Fruit fly (Drosophila melanogaster) whole organism, embryonic: Measurements from ENCODE around the gene ClpP.

ENCODE experiments used
- BEAF-32 ChIP-seq: fragments of 200-800 bp; sonication (Bioruptor generic); optimal IDR thresholded peaks from 3 replicates; lab custom pipeline; 2017; ENCODE audit warnings: missing biosample characterization, missing genetic modification characterization, mild to moderate bottlenecking, moderate library complexity, missing genetic modification reagents
- CG10366 ChIP-seq: fragments of 200-800 bp; sonication (Bioruptor generic); IDR thresholded peaks from 2 replicates; pipeline ENCODE4 v1.3.6; 2022; ENCODE audit warnings: missing biosample characterization, missing genetic modification characterization
- CG10959 ChIP-seq: fragments of 200-800 bp; sonication (Bioruptor generic); IDR thresholded peaks from 2 replicates; pipeline ENCODE4 v1.3.6; 2022; ENCODE audit warnings: missing biosample characterization, missing genetic modification characterization
- CG11085 ChIP-seq: fragments of 200-800 bp; sonication (Bioruptor generic); IDR thresholded peaks from 2 replicates; pipeline ENCODE4 v1.3.6; 2022; ENCODE audit warnings: missing biosample characterization, missing genetic modification characterization
- CG11560 ChIP-seq: fragments of 200-800 bp; sonication (Bioruptor generic); IDR thresholded peaks from 3 replicates; pipeline ENCODE4 v1.3.6; 2022; ENCODE audit warnings: missing biosample characterization, missing genetic modification characterization
- CG12236 ChIP-seq: fragments of 200-800 bp; sonication (Bioruptor generic); optimal IDR thresholded peaks from 2 replicates; lab custom pipeline; 2016; ENCODE audit warnings: missing biosample characterization, missing genetic modification characterization
- CG17802 ChIP-seq: fragments of 200-800 bp; sonication (Bioruptor generic); optimal IDR thresholded peaks from 2 replicates; lab custom pipeline; 2018; ENCODE audit warnings: missing biosample characterization, mild to moderate bottlenecking, missing genetic modification characterization, moderate library complexity
- CG18476 ChIP-seq: fragments of 200-800 bp; sonication (Bioruptor generic); optimal IDR thresholded peaks from 2 replicates; lab custom pipeline; 2016; ENCODE audit warnings: missing biosample characterization, mild to moderate bottlenecking, missing genetic modification characterization
- CG30431 ChIP-seq: fragments of 200-800 bp; sonication (Bioruptor generic); optimal IDR thresholded peaks from 2 replicates; lab custom pipeline; 2017; ENCODE audit warnings: missing biosample characterization, missing genetic modification characterization
- CG32767 ChIP-seq: fragments of 200-800 bp; sonication (Bioruptor generic); IDR thresholded peaks from 2 replicates; pipeline ENCODE4 v1.3.6; 2022; ENCODE audit warnings: missing biosample characterization, missing genetic modification characterization
- CG3281 ChIP-seq: fragments of 200-800 bp; sonication (Bioruptor generic); optimal IDR thresholded peaks from 3 replicates; lab custom pipeline; 2017; ENCODE audit warnings: missing biosample characterization, mild to moderate bottlenecking, missing genetic modification characterization
- CG33213 ChIP-seq: fragments of 200-800 bp; sonication (Bioruptor generic); optimal IDR thresholded peaks from 3 replicates; lab custom pipeline; 2016; ENCODE audit warnings: missing biosample characterization, missing genetic modification characterization
- CG43689 ChIP-seq: fragments of 200-800 bp; sonication (Bioruptor generic); IDR thresholded peaks from 2 replicates; pipeline ENCODE4 v1.3.6; 2022; ENCODE audit warnings: missing biosample characterization, missing genetic modification characterization
- CG6854 ChIP-seq: fragments of 200-800 bp; sonication (Bioruptor generic); optimal IDR thresholded peaks from 3 replicates; lab custom pipeline; 2017; ENCODE audit warnings: missing biosample characterization, mild to moderate bottlenecking, missing genetic modification characterization
- CG9817 ChIP-seq: fragments of 200-800 bp; sonication (Bioruptor generic); optimal IDR thresholded peaks from 2 replicates; lab custom pipeline; 2018; ENCODE audit warnings: missing biosample characterization, mild to moderate bottlenecking, missing genetic modification characterization, moderate library complexity
- D19A ChIP-seq: fragments of 200-800 bp; optimal IDR thresholded peaks from 3 replicates; lab custom pipeline; 2019; ENCODE audit warnings: missing biosample characterization, mild to moderate bottlenecking, missing genetic modification characterization, moderate library complexity
- Dad ChIP-seq: fragments of 200-800 bp; sonication (Bioruptor generic); optimal IDR thresholded peaks from 3 replicates; lab custom pipeline; 2016; ENCODE audit warnings: missing biosample characterization, missing genetic modification characterization
- Dip2 ChIP-seq: fragments of 200-800 bp; sonication (Bioruptor generic); IDR thresholded peaks from 2 replicates; pipeline ENCODE4 v1.3.6; 2022; ENCODE audit warnings: missing biosample characterization, missing genetic modification characterization
- E2f2 ChIP-seq: fragments of 200-800 bp; sonication (Bioruptor generic); IDR thresholded peaks from 2 replicates; pipeline ENCODE4 v1.3.6; 2022; ENCODE audit warnings: missing biosample characterization, missing genetic modification characterization
- GATAe ChIP-seq: fragments of 200-800 bp; sonication (Bioruptor generic); conservative IDR thresholded peaks from 2 replicates; pipeline ENCODE4 v1.3.6; 2022; ENCODE audit warnings: missing biosample characterization, missing genetic modification characterization
- HLHmδ ChIP-seq: fragments of 200-800 bp; sonication (Bioruptor generic); optimal IDR thresholded peaks from 2 replicates; lab custom pipeline; 2018; ENCODE audit warnings: missing biosample characterization, mild to moderate bottlenecking, missing genetic modification characterization, moderate library complexity
- Hey ChIP-seq: fragments of 200-800 bp; sonication (Bioruptor generic); optimal IDR thresholded peaks from 3 replicates; lab custom pipeline; 2018; ENCODE audit warnings: missing biosample characterization, mild to moderate bottlenecking, missing genetic modification characterization
- Hr39 ChIP-seq: fragments of >200 bp; optimal IDR thresholded peaks from 2 replicates; lab custom pipeline; 2017
- Mes4 ChIP-seq: fragments of 200-800 bp; sonication (Bioruptor generic); optimal IDR thresholded peaks from 2 replicates; lab custom pipeline; 2016; ENCODE audit warnings: missing biosample characterization, missing genetic modification characterization
- NK7.1 ChIP-seq: fragments of 200-800 bp; sonication (Bioruptor generic); optimal IDR thresholded peaks from 3 replicates; lab custom pipeline; 2016; ENCODE audit warnings: missing biosample characterization, missing genetic modification characterization
- NfI ChIP-seq: fragments of 200-800 bp; sonication (Bioruptor generic); optimal IDR thresholded peaks from 3 replicates; lab custom pipeline; 2018; ENCODE audit warnings: missing biosample characterization, mild to moderate bottlenecking, missing genetic modification characterization, moderate library complexity
- Opbp ChIP-seq: fragments of 200-800 bp; sonication (Bioruptor generic); IDR thresholded peaks from 3 replicates; pipeline ENCODE4 v1.3.6; 2022; ENCODE audit warnings: missing biosample characterization, missing genetic modification characterization; ENCODE audit not compliant: partially characterized antibody
- Sry-β ChIP-seq: fragments of 200-800 bp; sonication (Bioruptor generic); optimal IDR thresholded peaks from 2 replicates; lab custom pipeline; 2018; ENCODE audit warnings: missing biosample characterization, mild to moderate bottlenecking, missing genetic modification characterization, moderate library complexity
- Taf1 ChIP-seq: fragments of 200-800 bp; sonication (Bioruptor generic); IDR thresholded peaks from 2 replicates; pipeline ENCODE4 v1.3.6; 2022; ENCODE audit warnings: missing biosample characterization, missing genetic modification characterization
- Vsx1 ChIP-seq: fragments of 200-800 bp; sonication (Bioruptor generic); optimal IDR thresholded peaks from 2 replicates; lab custom pipeline; 2017; ENCODE audit warnings: missing biosample characterization, mild to moderate bottlenecking, missing genetic modification characterization, missing genetic modification reagents
- amos ChIP-seq: fragments of 200-800 bp; sonication (Bioruptor generic); IDR thresholded peaks from 2 replicates; pipeline ENCODE4 v1.3.6; 2022; ENCODE audit warnings: missing biosample characterization, missing genetic modification characterization; ENCODE audit not compliant: partially characterized antibody
- bigmax ChIP-seq: fragments of 200-800 bp; sonication (Bioruptor generic); optimal IDR thresholded peaks from 2 replicates; lab custom pipeline; 2018; ENCODE audit warnings: missing biosample characterization, mild to moderate bottlenecking, missing genetic modification characterization
- bsh ChIP-seq, 2 experiments: fragments of 200-800 bp; sonication (Bioruptor generic); optimal IDR thresholded peaks; 2 replicates each; lab custom pipeline; 2017 to 2018; ENCODE audit warnings: mild to moderate bottlenecking in 2 of 2, missing biosample characterization in 2 of 2, missing genetic modification characterization in 2 of 2, moderate library complexity in 1 of 2
- cg ChIP-seq: fragments of 200-800 bp; sonication (Bioruptor generic); optimal IDR thresholded peaks from 3 replicates; lab custom pipeline; 2019; ENCODE audit warnings: missing biosample characterization, mild to moderate bottlenecking, missing genetic modification characterization, moderate library complexity
- corto ChIP-seq: fragments of 200-800 bp; sonication (Bioruptor generic); optimal IDR thresholded peaks from 2 replicates; lab custom pipeline; 2016; ENCODE audit warnings: missing biosample characterization, mild to moderate bottlenecking, missing genetic modification characterization, moderate library complexity
- crc ChIP-seq: fragments of 200-800 bp; sonication (Bioruptor generic); optimal IDR thresholded peaks from 2 replicates; lab custom pipeline; 2016; ENCODE audit warnings: missing biosample characterization, missing genetic modification characterization
- dpn ChIP-seq, 2 experiments: fragments of 200-800 bp; sonication (Bioruptor generic); optimal IDR thresholded peaks; 3 replicates each; lab custom pipeline; 2016; ENCODE audit warnings: missing biosample characterization in 2 of 2, missing genetic modification characterization in 2 of 2
- gce ChIP-seq: fragments of 200-800 bp; sonication (Bioruptor generic); IDR thresholded peaks from 3 replicates; pipeline ENCODE4 v1.3.6; 2022; ENCODE audit warnings: missing biosample characterization, missing genetic modification characterization
- hb ChIP-seq: fragments of 200-800 bp; sonication (Bioruptor generic); IDR thresholded peaks from 3 replicates; pipeline ENCODE4 v1.3.6; 2022; ENCODE audit warnings: missing biosample characterization, missing genetic modification characterization; ENCODE audit not compliant: partially characterized antibody
- jigr1 ChIP-seq: fragments of 200-800 bp; sonication (Bioruptor generic); IDR thresholded peaks from 3 replicates; pipeline ENCODE4 v1.3.6; 2022; ENCODE audit warnings: missing biosample characterization, missing genetic modification characterization
- kah ChIP-seq: fragments of 200-800 bp; sonication (Bioruptor generic); optimal IDR thresholded peaks from 2 replicates; lab custom pipeline; 2018; ENCODE audit warnings: missing biosample characterization, mild to moderate bottlenecking, missing genetic modification characterization
- klu ChIP-seq: fragments of 200-800 bp; sonication (Bioruptor generic); IDR thresholded peaks from 2 replicates; pipeline ENCODE4 v1.3.6; 2022; ENCODE audit warnings: missing biosample characterization, missing genetic modification characterization
- luna ChIP-seq: fragments of 200-800 bp; sonication (Bioruptor generic); optimal IDR thresholded peaks from 2 replicates; lab custom pipeline; 2016; ENCODE audit warnings: missing biosample characterization, missing genetic modification characterization
- prd ChIP-seq, 3 experiments: fragments of >200 bp in 2 of 3; fragments of 200-800 bp in 1 of 3; sonication (Bioruptor generic) in 1 of 3; optimal IDR thresholded peaks in 2 of 3; IDR thresholded peaks in 1 of 3; 2 replicates in 2 of 3; 3 replicates in 1 of 3; pipeline versions ENCODE4 v1.3.6 to Lab custom; 2017 to 2022; ENCODE audit warnings: missing biosample characterization in 1 of 3, missing genetic modification characterization in 1 of 3
- sisA ChIP-seq: fragments of 200-800 bp; sonication (Bioruptor generic); IDR thresholded peaks from 2 replicates; pipeline ENCODE4 v1.3.6; 2022; ENCODE audit warnings: missing biosample characterization, missing genetic modification characterization
- sr ChIP-seq: fragments of 200-800 bp; sonication (Bioruptor generic); IDR thresholded peaks from 3 replicates; pipeline ENCODE4 v1.3.6; 2022; ENCODE audit warnings: missing biosample characterization, missing genetic modification characterization
- stc ChIP-seq: fragments of 200-800 bp; sonication (Bioruptor generic); IDR thresholded peaks from 2 replicates; pipeline ENCODE4 v1.3.6; 2022; ENCODE audit warnings: missing biosample characterization, missing genetic modification characterization
- tup ChIP-seq: fragments of 200-800 bp; sonication (Bioruptor generic); optimal IDR thresholded peaks from 2 replicates; lab custom pipeline; 2016; ENCODE audit warnings: missing biosample characterization, mild to moderate bottlenecking, missing genetic modification characterization, moderate library complexity
- twi ChIP-seq: fragments of 200-800 bp; optimal IDR thresholded peaks from 2 replicates; lab custom pipeline; 2019; ENCODE audit warnings: missing biosample characterization, mild to moderate bottlenecking, missing genetic modification characterization, moderate library complexity
- unc-4 ChIP-seq: fragments of 200-800 bp; sonication (Bioruptor generic); IDR thresholded peaks from 2 replicates; pipeline ENCODE4 v1.3.6; 2022; ENCODE audit warnings: missing biosample characterization, missing genetic modification characterization; ENCODE audit not compliant: partially characterized antibody
- unpg ChIP-seq: fragments of 200-800 bp; sonication (Bioruptor generic); optimal IDR thresholded peaks from 3 replicates; lab custom pipeline; 2018; ENCODE audit warnings: missing biosample characterization, mild to moderate bottlenecking, missing genetic modification characterization, moderate library complexity

The ClpP gene

DNA sequence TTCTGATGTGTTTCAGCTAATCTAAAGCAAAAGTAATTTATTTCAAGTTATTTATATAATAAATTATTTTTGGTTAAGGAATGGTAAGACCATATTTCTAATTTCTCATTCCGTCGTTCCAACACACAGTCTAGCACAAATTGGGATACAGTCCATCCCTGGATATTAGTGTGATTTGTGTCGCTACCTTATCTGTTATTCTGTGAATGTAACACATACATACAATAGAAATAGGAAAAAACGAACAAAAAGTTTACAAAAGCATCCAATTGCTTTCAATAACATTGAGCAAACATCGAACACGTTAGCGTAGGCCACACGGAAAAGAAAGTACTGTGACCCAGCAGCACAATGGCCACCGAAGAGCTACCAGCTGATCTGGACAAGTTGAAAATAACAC, 9.9 kb downstream of the ClpP start, which contains the start of gene CG5056 (continued):
- TF ChIP-seq CG18476 (GFP tag; lab: Kevin White, UChicago): no peak
- TF ChIP-seq Dad (GFP tag; lab: Kevin White, UChicago): no peak
- no peak for TF ChIP-seq GATAe
- TF ChIP-seq Mes4 (GFP tag; lab: Kevin White, UChicago): no peak
- no peak for TF ChIP-seq D19A (tag; lab: Kevin White, UChicago)
- no peak for TF ChIP-seq Hey (tag; lab: Kevin White, UChicago)
- TF ChIP-seq NfI: peak; percentile 28
- TF ChIP-seq hb (GFP tag; lab: Robert Waterston, UW): no peak
- no peak for TF ChIP-seq CG10959 (GFP tag; lab: Robert Waterston, UW)
- TF ChIP-seq Vsx1 (GFP tag; lab: Kevin White, UChicago): no peak
- no peak for TF ChIP-seq unc-4 (GFP tag; lab: Robert Waterston, UW)
- no peak for TF ChIP-seq kah (GFP tag; lab: Kevin White, UChicago)
- no peak for TF ChIP-seq HLHmδ (GFP tag; lab: Kevin White, UChicago)
- TF ChIP-seq Sry-β (GFP tag; lab: Kevin White, UChicago): peak; percentile 50
- TF ChIP-seq twi: no peak
- TF ChIP-seq cg: peak; percentile 64
- TF ChIP-seq bsh (GFP tag; optimal IDR thresholded peaks at IDR 0.05; lab: Kevin White, UChicago): no peak
- peak; percentile 44 for TF ChIP-seq BEAF-32
- TF ChIP-seq CG12236: no peak
- TF ChIP-seq CG9817 (tag; lab: Kevin White, UChicago): no peak
- TF ChIP-seq Taf1: no peak
- no peak; the same call in 2 of the 3 replicates for TF ChIP-seq jigr1 (GFP tag; lab: Robert Waterston, UW)
- TF ChIP-seq sisA (GFP tag; lab: Robert Waterston, UW): no peak
- TF ChIP-seq Hr39: no peak
- TF ChIP-seq tup (GFP tag; lab: Kevin White, UChicago): no peak
- TF ChIP-seq CG10366 (GFP tag; lab: Robert Waterston, UW): no peak
- no peak for TF ChIP-seq CG43689 (GFP tag; lab: Robert Waterston, UW)
- TF ChIP-seq CG11085 (GFP tag; lab: Robert Waterston, UW): no peak
- TF ChIP-seq Dip2 (GFP tag; lab: Robert Waterston, UW): no peak
- peak; percentile 83 for TF ChIP-seq CG17802 (tag; lab: Kevin White, UChicago)
- no peak for TF ChIP-seq CG3281
- TF ChIP-seq CG30431 (GFP tag; lab: Kevin White, UChicago): no peak
- no peak for TF ChIP-seq corto (GFP tag; lab: Kevin White, UChicago)
- TF ChIP-seq luna: no peak
- TF ChIP-seq klu (GFP tag; lab: Robert Waterston, UW): no peak
- no peak for TF ChIP-seq E2f2 (GFP tag; lab: Robert Waterston, UW)
- peak in 1 of 2 experiments; percentile 31 for TF ChIP-seq dpn (GFP tag; optimal IDR thresholded peaks at IDR 0.05; lab: Kevin White, UChicago)
- no peak for TF ChIP-seq stc (GFP tag; lab: Robert Waterston, UW)
- no peak for TF ChIP-seq gce (GFP tag; lab: Robert Waterston, UW)
- TF ChIP-seq CG32767: peak; percentile 75
- TF ChIP-seq prd (optimal IDR thresholded peaks at IDR 0.05; lab: Kevin White, UChicago): no peak
- no peak; the same call in 2 of the 3 replicates for TF ChIP-seq prd (GFP tag; IDR thresholded peaks at IDR 0.05; lab: Robert Waterston, UW)
- no peak for TF ChIP-seq CG11560 (tag; lab: Robert Waterston, UW)
- TF ChIP-seq crc: no peak
- TF ChIP-seq Opbp (GFP tag; lab: Robert Waterston, UW): no peak
- TF ChIP-seq CG33213: no peak
- no peak for TF ChIP-seq CG6854 (GFP tag; lab: Kevin White, UChicago)
- TF ChIP-seq NK7.1 (GFP tag; lab: Kevin White, UChicago): no peak
- TF ChIP-seq amos (GFP tag; lab: Robert Waterston, UW): peak; percentile 10; the same call in 1 of the 2 replicates
- TF ChIP-seq bigmax (GFP tag; lab: Kevin White, UChicago): peak; percentile 69
- no peak for TF ChIP-seq sr (GFP tag; lab: Robert Waterston, UW)
- TF ChIP-seq unpg (GFP tag; lab: Kevin White, UChicago): no peak
